Worm (Caenorhabditis elegans): ENCODE data around the gene R10H10.3.

The R10H10.3 gene

DNA sequence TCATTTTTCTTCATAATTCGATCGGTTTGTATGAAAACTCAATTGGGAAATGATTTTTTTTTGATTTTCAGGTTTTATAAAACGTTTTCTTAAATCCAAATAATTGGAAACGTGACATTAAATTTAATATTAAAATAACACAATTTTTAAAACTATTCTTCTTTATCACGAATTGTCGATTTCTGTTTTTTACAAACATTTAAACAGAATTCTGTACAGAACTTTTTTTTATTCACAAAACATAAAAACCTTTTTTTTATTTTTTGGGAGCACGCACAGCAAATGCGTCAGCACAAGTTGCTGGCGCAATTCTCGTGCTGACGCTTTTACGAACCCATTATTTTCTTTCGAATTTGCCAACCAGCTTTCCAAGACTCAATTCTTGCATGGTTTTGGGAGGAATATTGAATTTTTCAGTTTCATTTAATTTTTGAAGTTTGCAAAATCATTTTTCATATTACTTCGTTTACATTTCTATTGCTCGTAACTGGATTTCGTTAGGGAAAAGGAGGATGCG is 14.5 kb upstream of the R10H10.3 start, which contains the start of gene mpz-5 (continued):
- TF ChIP-seq nhr-28 (tag; optimal IDR thresholded peaks at IDR 0.05) (no peak), unc-62 (GFP tag; optimal IDR thresholded peaks at IDR 0.05) (no peak), jun-1 (tag; optimal IDR thresholded peaks at IDR 0.05) (no peak), ceh-82 (tag; optimal IDR thresholded peaks at IDR 0.05) (peak; percentile 67 to 82 (median 76)), rnt-1 (tag; optimal IDR thresholded peaks at IDR 0.05) (peak; percentile 87), fkh-10 (GFP tag; optimal IDR thresholded peaks at IDR 0.05) (no peak), mab-9 (GFP tag; IDR thresholded peaks at IDR 0.05) (no peak), tlp-1 (tag; optimal IDR thresholded peaks at IDR 0.05) (no peak), skn-1 (tag; optimal IDR thresholded peaks at IDR 0.05) (peak; percentile 45), Y116A8C.19 (tag; optimal IDR thresholded peaks at IDR 0.05; ENCODE audit: borderline replicate concordance) (no peak), snu-23 (GFP tag; optimal IDR thresholded peaks at IDR 0.05) (peak; percentile 85), nhr-77 (tag; optimal IDR thresholded peaks at IDR 0.05) (peak; percentile 12), ztf-11 (tag; optimal IDR thresholded peaks at IDR 0.05) (no peak), nhr-84 (tag; optimal IDR thresholded peaks at IDR 0.05) (no peak), ceh-90 (tag; optimal IDR thresholded peaks at IDR 0.05) (no peak), C34B4.2 (tag; optimal IDR thresholded peaks at IDR 0.05) (no peak), xbp-1 (tag; optimal IDR thresholded peaks at IDR 0.05) (peak; percentile 85), hlh-4 (tag; optimal IDR thresholded peaks at IDR 0.05) (no peak), nhr-47 (tag; optimal IDR thresholded peaks at IDR 0.05) (peak; percentile 86), zag-1 (tag; optimal IDR thresholded peaks at IDR 0.05) (no peak), lin-13 (GFP tag; optimal IDR thresholded peaks at IDR 0.05) (peak; percentile 36), elt-3 (tag; optimal IDR thresholded peaks at IDR 0.05) (peak in 2 of 6 experiments; percentile 14 to 48), nhr-76 (tag; optimal IDR thresholded peaks at IDR 0.05) (no peak), unc-98 (GFP tag; IDR thresholded peaks at IDR 0.05) (no peak), ceh-88 (GFP tag; IDR thresholded peaks at IDR 0.05) (peak; percentile 51), lin-39 (tag; optimal IDR thresholded peaks at IDR 0.05) (peak; percentile 46), irx-1 (tag; optimal IDR thresholded peaks at IDR 0.05) (peak; percentile 71), ceh-63 (GFP tag; optimal IDR thresholded peaks at IDR 0.05) (no peak), isw-1 (GFP tag; IDR thresholded peaks at IDR 0.05) (peak; percentile 51), vab-15 (tag; optimal IDR thresholded peaks at IDR 0.05) (no peak), mdl-1 (tag; optimal IDR thresholded peaks at IDR 0.05) (peak in 1 of 2 experiments; percentile 51), fos-1 (tag; optimal IDR thresholded peaks at IDR 0.05) (peak; percentile 34), efl-3 (GFP tag; optimal IDR thresholded peaks at IDR 0.05) (no peak), nhr-237 (tag; optimal IDR thresholded peaks at IDR 0.05) (no peak), egl-13 (tag; optimal IDR thresholded peaks at IDR 0.05) (peak; percentile 43), aly-2 (tag; optimal IDR thresholded peaks at IDR 0.05) (no peak), nhr-19 (GFP tag; conservative IDR thresholded peaks at IDR 0.05) (peak; percentile 73), lir-3 (tag; optimal IDR thresholded peaks at IDR 0.05; ENCODE audit: poor library complexity) (peak; percentile 23), alr-1 (tag; optimal IDR thresholded peaks at IDR 0.05; ENCODE audit: borderline replicate concordance) (no peak), F16B12.6 (tag; optimal IDR thresholded peaks at IDR 0.05) (peak; percentile 43), egl-27 (tag; optimal IDR thresholded peaks at IDR 0.05) (no peak), hlh-17 (GFP tag; optimal IDR thresholded peaks at IDR 0.05; ENCODE audit: borderline replicate concordance) (no peak), sptf-1 (tag; optimal IDR thresholded peaks at IDR 0.05) (no peak), nhr-71 (tag; optimal IDR thresholded peaks at IDR 0.05) (peak; percentile 88), pqm-1 (tag; optimal IDR thresholded peaks at IDR 0.05) (no peak), nhr-85 (tag) (peak; percentile 77), unc-86 (tag; optimal IDR thresholded peaks at IDR 0.05) (peak; percentile 61), nhr-12 (tag; optimal IDR thresholded peaks at IDR 0.05) (no peak), hpl-2 (GFP tag; optimal IDR thresholded peaks at IDR 0.05) (peak; percentile 40), lin-15B (tag; optimal IDR thresholded peaks at IDR 0.05) (peak; percentile 47), dpl-1 (GFP tag; optimal IDR thresholded peaks at IDR 0.05) (peak; percentile 65 to 80 (median 79)), ces-1 (GFP tag; optimal IDR thresholded peaks at IDR 0.05) (no peak), fkh-4 (tag; optimal IDR thresholded peaks at IDR 0.05; ENCODE audit: borderline replicate concordance) (no peak)
